Worm (Caenorhabditis elegans) whole organism, L3 larva: ENCODE data around the gene C07H4.1.

Source experiments
- R02D3.7 ChIP-seq: fragments of 150-350 bp; optimal IDR thresholded peaks from 2 replicates; lab custom pipeline; 2014; ENCODE audit warnings: missing biosample characterization, missing genetic modification characterization
- aly-2 ChIP-seq: fragments of 150-350 bp; optimal IDR thresholded peaks from 2 replicates; lab custom pipeline; 2014; ENCODE audit warnings: missing biosample characterization, missing genetic modification characterization
- ceh-16 ChIP-seq: sonication (generic microtip); optimal IDR thresholded peaks from 2 replicates; lab custom pipeline; 2017; ENCODE audit warnings: missing biosample characterization, missing genetic modification characterization
- ceh-28 ChIP-seq: fragments of 150-350 bp; optimal IDR thresholded peaks from 2 replicates; lab custom pipeline; 2014; ENCODE audit warnings: missing biosample characterization, missing genetic modification reagents, missing genetic modification characterization
- ceh-9 ChIP-seq: sonication (generic microtip); optimal IDR thresholded peaks from 2 replicates; lab custom pipeline; 2018; ENCODE audit warnings: missing biosample characterization, missing genetic modification characterization
- egl-5 ChIP-seq: fragments of 150-350 bp; optimal IDR thresholded peaks from 2 replicates; lab custom pipeline; 2017; ENCODE audit warnings: missing biosample characterization, missing genetic modification reagents, missing genetic modification characterization, inconsistent platforms
- elt-1 ChIP-seq: fragments of 150-350 bp; optimal IDR thresholded peaks from 2 replicates; lab custom pipeline; 2014; ENCODE audit warnings: missing biosample characterization, missing genetic modification characterization
- elt-2 ChIP-seq: sonication (generic microtip); optimal IDR thresholded peaks from 2 replicates; lab custom pipeline; 2016; ENCODE audit warnings: missing genetic modification reagents, mild to moderate bottlenecking, missing genetic modification characterization, missing compliant biosample characterization
- elt-3 ChIP-seq, 3 experiments: fragments of 150-350 bp in 1 of 3; sonication (generic microtip) in 2 of 3; optimal IDR thresholded peaks; 2 replicates in 2 of 3; 4 replicates in 1 of 3; lab custom pipeline; 2014 to 2017; ENCODE audit warnings: missing biosample characterization in 3 of 3, missing genetic modification characterization in 3 of 3
- fkh-10 ChIP-seq: sonication (generic microtip); optimal IDR thresholded peaks from 2 replicates; lab custom pipeline; 2017; ENCODE audit warnings: missing biosample characterization, missing genetic modification reagents, missing genetic modification characterization
- fkh-2 ChIP-seq: fragments of 150-350 bp; optimal IDR thresholded peaks from 2 replicates; lab custom pipeline; 2014; ENCODE audit warnings: missing biosample characterization, missing genetic modification reagents, missing genetic modification characterization
- fos-1 ChIP-seq: fragments of 150-350 bp; optimal IDR thresholded peaks from 2 replicates; lab custom pipeline; 2014; ENCODE audit warnings: missing biosample characterization, missing genetic modification characterization
- hmg-11 ChIP-seq: sonication (generic microtip); optimal IDR thresholded peaks from 2 replicates; lab custom pipeline; 2016; ENCODE audit warnings: missing genetic modification characterization, missing compliant biosample characterization
- jun-1 ChIP-seq: fragments of 150-350 bp; optimal IDR thresholded peaks from 2 replicates; lab custom pipeline; 2014; ENCODE audit warnings: missing biosample characterization, missing genetic modification reagents, missing genetic modification characterization
- lin-15B ChIP-seq: fragments of 150-350 bp; optimal IDR thresholded peaks from 2 replicates; lab custom pipeline; 2014; ENCODE audit warnings: missing biosample characterization, missing genetic modification characterization
- lin-39 ChIP-seq: fragments of 150-350 bp; optimal IDR thresholded peaks from 2 replicates; lab custom pipeline; 2018; ENCODE audit warnings: missing biosample characterization, missing genetic modification reagents, missing genetic modification characterization
- mdl-1 ChIP-seq: fragments of 150-350 bp; optimal IDR thresholded peaks from 2 replicates; lab custom pipeline; 2014; ENCODE audit warnings: missing biosample characterization, missing genetic modification characterization
- nfya-1 ChIP-seq: sonication (generic microtip); optimal IDR thresholded peaks from 2 replicates; lab custom pipeline; 2017; ENCODE audit warnings: missing genetic modification characterization, mild to moderate bottlenecking, missing compliant biosample characterization, antibody characterized with exemption, moderate library complexity; ENCODE audit not compliant: insufficient read depth
- nhr-25 ChIP-seq: sonication (generic microtip); optimal IDR thresholded peaks from 2 replicates; lab custom pipeline; 2017; ENCODE audit warnings: missing biosample characterization, missing genetic modification characterization
- nhr-28 ChIP-seq: fragments of 150-350 bp; optimal IDR thresholded peaks from 2 replicates; lab custom pipeline; 2014; ENCODE audit warnings: missing biosample characterization, missing genetic modification characterization
- nhr-77 ChIP-seq: fragments of 150-350 bp; optimal IDR thresholded peaks from 2 replicates; lab custom pipeline; 2014; ENCODE audit warnings: missing biosample characterization, missing genetic modification characterization
- pha-4 ChIP-seq: fragments of 150-350 bp; optimal IDR thresholded peaks from 2 replicates; lab custom pipeline; 2014; ENCODE audit warnings: missing biosample characterization, missing genetic modification reagents, missing genetic modification characterization
- pqm-1 ChIP-seq: fragments of 150-350 bp; optimal IDR thresholded peaks from 2 replicates; lab custom pipeline; 2017; ENCODE audit warnings: missing biosample characterization, missing genetic modification characterization, inconsistent platforms
- sea-2 ChIP-seq: fragments of 150-350 bp; sonication (generic microtip); optimal IDR thresholded peaks from 4 replicates; lab custom pipeline; 2014; ENCODE audit warnings: missing biosample characterization, missing genetic modification reagents, missing genetic modification characterization
- snpc-4 ChIP-seq: fragments of 150-350 bp; optimal IDR thresholded peaks from 2 replicates; lab custom pipeline; 2014; ENCODE audit warnings: missing biosample characterization, missing genetic modification characterization
- unc-39 ChIP-seq: sonication (generic microtip); optimal IDR thresholded peaks from 4 replicates; lab custom pipeline; 2017; ENCODE audit warnings: missing biosample characterization, missing genetic modification characterization
- unc-62 ChIP-seq: fragments of 150-350 bp; sonication (generic microtip); optimal IDR thresholded peaks from 4 replicates; lab custom pipeline; 2014; ENCODE audit warnings: missing biosample characterization, missing genetic modification reagents, missing genetic modification characterization
- zag-1 ChIP-seq: fragments of 150-350 bp; optimal IDR thresholded peaks from 2 replicates; lab custom pipeline; 2014; ENCODE audit warnings: missing biosample characterization, missing genetic modification characterization
- ztf-4 ChIP-seq: fragments of 150-350 bp; optimal IDR thresholded peaks from 2 replicates; lab custom pipeline; 2014; ENCODE audit warnings: missing biosample characterization, missing genetic modification characterization

C07H4.1 gene

DNA sequence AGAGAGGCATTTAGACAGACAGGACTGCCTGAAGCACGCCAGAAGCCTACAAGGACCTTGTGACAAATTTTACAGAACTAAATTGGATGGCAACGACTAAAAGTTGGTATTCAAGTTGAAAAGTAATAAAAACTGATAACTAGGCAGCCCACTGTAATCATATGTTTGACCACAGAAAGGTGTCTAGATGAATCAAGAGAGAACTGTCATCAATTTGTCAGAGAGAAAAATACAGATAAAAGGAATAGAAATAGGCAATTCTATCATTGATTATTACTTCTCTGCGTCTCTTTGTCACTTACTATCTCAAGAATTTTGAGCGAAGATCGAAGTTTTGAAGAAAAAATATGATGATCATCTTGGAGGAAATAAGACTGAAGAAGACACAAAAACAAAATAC, 574 bp downstream of the C07H4.1 start:
- TF ChIP-seq aly-2 (tag; lab: Kevin White, UChicago), result no peak
- TF ChIP-seq egl-5, result no peak
- TF ChIP-seq jun-1 (tag; lab: Kevin White, UChicago), result no peak
- peak; percentile 67 for TF ChIP-seq pqm-1 (tag; lab: Kevin White, UChicago)
- peak; percentile 57 for TF ChIP-seq elt-2 (tag; lab: Kevin White, UChicago)
- TF ChIP-seq nhr-25 (tag; lab: Kevin White, UChicago), result no peak
- TF ChIP-seq ceh-28 (tag; lab: Kevin White, UChicago), result peak; percentile 34
- no peak for TF ChIP-seq zag-1
- no peak for TF ChIP-seq elt-1 (tag; lab: Kevin White, UChicago)
- TF ChIP-seq nhr-28 (tag; lab: Kevin White, UChicago), result no peak
- TF ChIP-seq sea-2, result no peak
- TF ChIP-seq, all 47 proteins: peak for 3

DNA sequence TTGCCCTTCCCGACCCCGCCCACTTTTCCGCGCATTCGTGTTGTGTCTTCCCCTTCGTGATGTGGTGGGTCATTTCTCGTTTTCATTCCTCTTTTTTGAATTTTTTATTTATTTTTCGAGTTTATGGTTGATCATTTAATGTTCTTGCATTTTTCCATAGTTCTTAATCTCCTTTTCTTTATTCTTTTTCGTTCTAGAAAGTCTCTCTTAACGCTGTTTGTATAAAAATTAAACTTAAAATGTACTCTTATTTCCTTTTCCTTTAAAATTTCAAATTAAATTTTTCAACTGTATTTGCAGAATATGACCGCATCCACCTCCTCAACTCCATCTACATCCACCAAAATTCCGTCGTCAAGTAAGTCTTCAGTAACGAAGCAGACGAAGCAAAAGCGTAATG, 7.2 kb downstream of the C07H4.1 start, which contains the start of gene hlh-3:
hlh-3 (plus strand) TSS at position 301 of the 400 bp plus-strand sequence.
- TF ChIP-seq elt-3 (tag; optimal IDR thresholded peaks at IDR 0.05; lab: Kevin White, UChicago) (no peak), fos-1 (no peak), mdl-1 (tag; lab: Kevin White, UChicago) (no peak), nhr-77 (no peak), lin-15B (tag; lab: Kevin White, UChicago) (no peak), lin-39 (tag; lab: Kevin White, UChicago) (no peak), fkh-2 (tag; lab: Kevin White, UChicago) (no peak), nfya-1 (tag; lab: Kevin White, UChicago) (no peak), snpc-4 (tag; lab: Kevin White, UChicago) (no peak), pqm-1 (tag; lab: Kevin White, UChicago) (no peak), unc-39 (no peak), ztf-4 (tag; lab: Kevin White, UChicago) (no peak), ceh-16 (tag; lab: Kevin White, UChicago) (no peak), R02D3.7 (tag; lab: Kevin White, UChicago) (no peak), egl-5 (no peak), pha-4 (no peak)

DNA sequence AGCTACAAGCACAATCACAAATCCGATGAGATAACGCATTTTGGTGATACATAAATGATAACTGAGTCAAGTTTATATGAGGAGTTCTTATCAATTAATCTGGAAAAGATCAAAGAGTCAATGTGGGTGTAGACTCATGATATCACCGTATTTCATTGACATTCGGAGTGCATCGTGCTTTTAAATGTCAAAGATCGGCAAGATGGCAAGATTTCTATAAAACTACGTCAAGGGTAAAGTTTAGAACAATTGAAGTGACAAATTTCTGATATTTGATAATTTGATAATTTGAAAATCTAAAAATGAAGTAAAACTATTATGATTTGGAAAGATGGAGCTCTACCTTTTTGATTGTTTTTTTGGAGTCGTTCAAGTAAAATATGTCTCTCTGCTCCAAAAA, 10.4 kb downstream of the C07H4.1 start, which contains the start of gene sysm-1:
sysm-1 (minus strand) TSS at position 101 of the 400 bp plus-strand sequence.
- peak; percentile 27 for TF ChIP-seq elt-2 (tag; lab: Kevin White, UChicago)
- no peak for TF ChIP-seq egl-5
- TF ChIP-seq aly-2 (tag; lab: Kevin White, UChicago), result no peak
- TF ChIP-seq fkh-10, result no peak
- TF ChIP-seq hmg-11 (tag; lab: Kevin White, UChicago), result no peak
- TF ChIP-seq sea-2, result no peak
- no peak for TF ChIP-seq ceh-9 (tag; lab: Kevin White, UChicago)
- TF ChIP-seq, all 47 proteins: peak for 1

DNA sequence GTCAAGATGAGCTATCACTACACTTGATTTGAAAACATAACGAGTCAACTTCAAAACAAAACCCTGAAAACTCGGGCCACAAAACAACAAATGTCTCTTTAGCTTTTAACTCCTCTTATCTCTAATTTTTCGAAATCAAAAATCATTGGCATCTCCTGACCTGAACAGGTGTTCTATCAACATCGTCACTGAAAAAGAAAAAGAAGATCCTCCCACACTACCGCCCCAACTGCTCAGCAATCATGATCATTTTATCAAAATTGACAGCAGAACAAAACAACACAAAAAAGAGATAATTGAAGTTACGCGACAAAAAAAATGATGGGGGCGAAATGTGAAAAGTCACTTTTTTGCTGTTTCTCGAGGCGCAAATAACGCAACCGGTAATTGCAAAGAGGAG, 15.1 kb downstream of the C07H4.1 start:
- TF ChIP-seq nfya-1 (tag; lab: Kevin White, UChicago) (peak; percentile 11), zag-1 (no peak)

DNA sequence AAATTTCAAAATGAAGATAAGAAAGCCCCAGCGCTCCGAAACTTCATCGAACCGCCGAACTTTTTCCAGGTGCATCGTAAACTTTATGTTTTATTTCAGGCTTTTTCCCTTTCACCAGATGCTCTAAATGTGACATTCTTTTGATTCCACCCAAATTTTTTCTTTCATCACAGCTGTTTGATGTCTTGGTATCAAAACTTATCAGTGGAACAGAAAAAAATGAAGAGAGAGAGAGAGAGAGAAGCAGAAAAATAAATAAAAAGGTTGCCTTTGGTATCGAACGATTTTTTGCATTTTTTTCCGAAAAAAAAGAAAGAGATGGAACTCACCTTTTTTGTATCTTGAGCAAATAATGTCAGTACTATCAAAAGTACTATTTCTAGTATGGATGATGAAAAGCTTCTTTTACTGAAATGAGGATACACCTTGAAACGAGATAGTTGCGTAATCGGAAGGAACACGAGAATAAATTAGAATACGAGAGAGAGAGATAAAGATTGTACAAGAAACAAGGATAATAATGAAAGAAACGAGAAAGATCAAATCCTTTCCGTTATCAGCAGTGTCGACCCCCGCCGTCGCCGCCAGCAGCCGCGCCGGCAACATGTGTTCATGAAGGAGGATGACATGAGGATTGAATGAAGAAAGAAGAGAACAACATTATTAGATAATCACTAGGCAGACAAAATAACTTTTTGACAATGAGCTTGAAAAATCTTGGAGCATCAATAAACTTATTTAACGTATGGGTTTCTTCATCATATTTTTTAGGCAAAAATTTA, 17.2 kb downstream of the C07H4.1 start:
- TF ChIP-seq unc-62 (GFP tag; lab: Kevin White, UChicago), result no peak
- TF ChIP-seq elt-2 (tag; lab: Kevin White, UChicago), result peak; percentile 41
- peak; percentile 60 for TF ChIP-seq pha-4

DNA sequence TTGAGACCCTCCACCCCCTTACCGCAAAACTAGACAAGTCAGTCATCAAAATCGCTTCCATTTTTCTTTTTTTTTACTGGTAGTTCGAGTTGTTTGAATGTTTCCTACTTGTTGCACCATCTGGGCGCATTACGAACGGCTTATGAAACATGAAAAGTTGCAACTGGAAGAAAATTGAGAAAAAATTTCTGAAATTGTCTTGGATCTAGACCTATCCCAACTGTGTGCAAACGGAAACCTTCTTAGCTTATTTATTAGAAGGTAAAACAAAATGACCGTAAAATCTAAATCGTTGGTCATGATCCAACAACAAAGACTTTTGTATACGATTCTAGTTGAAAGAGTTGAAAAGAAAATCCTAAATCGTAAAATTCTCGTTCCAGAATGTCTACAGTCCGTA, 19.0 kb downstream of the C07H4.1 start:
- no peak for TF ChIP-seq elt-1 (tag; lab: Kevin White, UChicago)

DNA sequence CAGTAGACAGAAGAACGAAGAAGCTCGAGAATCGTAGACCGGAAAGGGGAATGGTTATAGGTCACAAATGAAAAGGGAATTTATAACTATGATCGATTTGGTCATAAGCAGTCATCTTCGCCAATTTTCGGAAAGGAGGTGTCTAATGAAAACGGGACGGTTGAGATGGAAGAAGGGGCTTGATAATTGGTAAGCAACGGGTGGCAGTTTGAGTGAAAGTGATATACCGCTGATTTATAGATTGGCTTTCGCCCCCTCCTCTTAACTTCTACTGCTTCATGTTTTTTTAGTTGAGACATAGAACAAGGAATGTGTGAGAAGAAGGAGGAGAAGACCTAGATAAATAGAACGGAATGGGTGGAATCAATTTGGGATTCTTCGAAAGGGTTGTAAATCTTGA, 20.7 kb downstream of the C07H4.1 start:
- TF ChIP-seq jun-1 (tag; lab: Kevin White, UChicago) (no peak), aly-2 (tag; lab: Kevin White, UChicago) (no peak), egl-5 (no peak), nhr-77 (no peak), R02D3.7 (tag; lab: Kevin White, UChicago) (no peak)
